Worm (Caenorhabditis elegans) whole organism, midembryonic: ENCODE data around the gene gdi-1.

Experiments used
- T22C8.4 ChIP-seq: fragments of 200-800 bp; sonication (Bioruptor generic); IDR thresholded peaks from 2 replicates; pipeline ENCODE4 v1.3.6; 2022; ENCODE audit warnings: missing genetic modification characterization, missing compliant biosample characterization
- cog-1 ChIP-seq: sonication (generic microtip); optimal IDR thresholded peaks from 2 replicates; lab custom pipeline; 2016; ENCODE audit warnings: missing genetic modification characterization, missing compliant biosample characterization
- flt-1 ChIP-seq: fragments of 200-800 bp; sonication (Bioruptor generic); IDR thresholded peaks from 2 replicates; pipeline ENCODE4 v1.3.6; 2022; ENCODE audit warnings: missing genetic modification characterization, missing compliant biosample characterization
- ref-1 ChIP-seq: fragments of 200-800 bp; sonication (Bioruptor generic); conservative IDR thresholded peaks from 2 replicates; pipeline ENCODE4 v1.3.6; 2022; ENCODE audit warnings: missing genetic modification reagents, missing genetic modification characterization, missing compliant biosample characterization
- tab-1 ChIP-seq: fragments of 200-800 bp; sonication (Bioruptor generic); IDR thresholded peaks from 2 replicates; pipeline ENCODE4 v1.3.6; 2022; ENCODE audit warnings: missing genetic modification characterization, missing compliant biosample characterization
- ztf-23 ChIP-seq: fragments of 200-800 bp; sonication (Bioruptor generic); IDR thresholded peaks from 2 replicates; pipeline ENCODE4 v1.3.6; 2022; ENCODE audit warnings: missing genetic modification reagents, missing genetic modification characterization, missing compliant biosample characterization

DNA sequence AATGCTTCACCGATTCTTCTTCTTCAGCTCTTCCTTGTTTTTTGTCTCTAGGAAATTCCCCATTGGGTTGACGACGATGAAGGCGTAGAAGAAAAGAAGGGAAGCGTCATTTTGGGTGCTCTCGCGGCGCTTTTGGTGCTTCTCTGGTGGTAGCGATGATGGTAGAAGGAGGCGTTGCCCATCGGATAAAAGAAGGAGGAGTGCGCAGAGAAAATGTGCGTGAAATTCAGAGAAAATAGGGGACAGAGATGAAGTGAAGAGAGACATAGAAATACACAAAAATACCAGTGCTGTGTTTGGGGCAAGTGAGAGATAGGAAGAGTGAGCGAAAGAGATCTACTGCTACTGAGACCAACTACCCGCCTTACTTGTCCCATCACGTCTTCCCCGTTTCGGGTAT is 14.2 kb upstream of the gdi-1 start, which contains the start of gene oig-5:
- TF ChIP-seq ref-1 (GFP tag; lab: Robert Waterston, UW), result no peak
- TF ChIP-seq flt-1, result no peak
- TF ChIP-seq ztf-23, result no peak
- no peak for TF ChIP-seq T22C8.4 (GFP tag; lab: Robert Waterston, UW)
- TF ChIP-seq cog-1, result no peak
- no peak for TF ChIP-seq tab-1 (GFP tag; lab: Robert Waterston, UW)
